Worm (Caenorhabditis elegans) whole organism, midembryonic: ENCODE results near the gene uvs-1.

Experiments
- T22C8.4 ChIP-seq: fragments of 200-800 bp; sonication (Bioruptor generic); IDR thresholded peaks from 2 replicates; pipeline ENCODE4 v1.3.6; 2022; ENCODE audit warnings: missing genetic modification characterization, missing compliant biosample characterization
- cog-1 ChIP-seq: sonication (generic microtip); optimal IDR thresholded peaks from 2 replicates; lab custom pipeline; 2016; ENCODE audit warnings: missing genetic modification characterization, missing compliant biosample characterization
- flt-1 ChIP-seq: fragments of 200-800 bp; sonication (Bioruptor generic); IDR thresholded peaks from 2 replicates; pipeline ENCODE4 v1.3.6; 2022; ENCODE audit warnings: missing genetic modification characterization, missing compliant biosample characterization
- klf-2 ChIP-seq: fragments of 200-800 bp; sonication (Bioruptor generic); conservative IDR thresholded peaks from 2 replicates; pipeline ENCODE4 v1.3.6; 2022; ENCODE audit warnings: missing genetic modification reagents, missing genetic modification characterization, missing compliant biosample characterization
- med-1 ChIP-seq: sonication (generic microtip); optimal IDR thresholded peaks from 2 replicates; lab custom pipeline; 2017; ENCODE audit warnings: missing genetic modification characterization, mild to moderate bottlenecking, missing compliant biosample characterization, antibody characterized with exemption, missing genetic modification reagents; ENCODE audit not compliant: insufficient read depth
- ref-1 ChIP-seq: fragments of 200-800 bp; sonication (Bioruptor generic); conservative IDR thresholded peaks from 2 replicates; pipeline ENCODE4 v1.3.6; 2022; ENCODE audit warnings: missing genetic modification reagents, missing genetic modification characterization, missing compliant biosample characterization
- tab-1 ChIP-seq: fragments of 200-800 bp; sonication (Bioruptor generic); IDR thresholded peaks from 2 replicates; pipeline ENCODE4 v1.3.6; 2022; ENCODE audit warnings: missing genetic modification characterization, missing compliant biosample characterization
- ztf-23 ChIP-seq: fragments of 200-800 bp; sonication (Bioruptor generic); IDR thresholded peaks from 2 replicates; pipeline ENCODE4 v1.3.6; 2022; ENCODE audit warnings: missing genetic modification reagents, missing genetic modification characterization, missing compliant biosample characterization
- ztf-29 ChIP-seq: fragments of 200-800 bp; sonication (Bioruptor generic); IDR thresholded peaks from 2 replicates; pipeline ENCODE4 v1.3.6; 2022; ENCODE audit warnings: missing genetic modification reagents, missing genetic modification characterization, missing compliant biosample characterization

Gene uvs-1

ce11 chrV:7786639-7787038, 17.4 kb downstream of the uvs-1 start:
- TF ChIP-seq cog-1 (no peak), ztf-29 (no peak), T22C8.4 (no peak), flt-1 (GFP tag; lab: Robert Waterston, UW) (no peak), med-1 (no peak), tab-1 (GFP tag; lab: Robert Waterston, UW) (no peak), ref-1 (GFP tag; lab: Robert Waterston, UW) (no peak), klf-2 (GFP tag; lab: Robert Waterston, UW) (no peak), ztf-23 (no peak)

ce11 chrV:7785885-7786284, 18.1 kb downstream of the uvs-1 start:
- no peak for TF ChIP-seq tab-1 (GFP tag; lab: Robert Waterston, UW)

ce11 chrV:7785117-7785516, 18.9 kb downstream of the uvs-1 start, which contains the start of gene C26F1.1:
Gene C26F1.1, plus strand, starts transcription at chrV:7785417.
- no peak for TF ChIP-seq klf-2 (GFP tag; lab: Robert Waterston, UW)
- TF ChIP-seq ztf-29, result no peak
- no peak for TF ChIP-seq ref-1 (GFP tag; lab: Robert Waterston, UW)
- no peak for TF ChIP-seq cog-1
- TF ChIP-seq T22C8.4, result no peak
- TF ChIP-seq ztf-23, result no peak
- TF ChIP-seq flt-1 (GFP tag; lab: Robert Waterston, UW), result no peak
- no peak for TF ChIP-seq tab-1 (GFP tag; lab: Robert Waterston, UW)
- no peak for TF ChIP-seq med-1

- TF ChIP-seq med-1 (no peak), flt-1 (GFP tag; lab: Robert Waterston, UW) (no peak), ztf-29 (no peak), tab-1 (GFP tag; lab: Robert Waterston, UW) (no peak), cog-1 (no peak), ref-1 (GFP tag; lab: Robert Waterston, UW) (no peak), T22C8.4 (no peak), klf-2 (GFP tag; lab: Robert Waterston, UW) (no peak), ztf-23 (no peak)
Measured at ce11 chrV:7781511-7781910, 22.5 kb downstream of the uvs-1 start, which contains the start of gene cyp-32A1. Gene cyp-32A1, plus strand, starts transcription at chrV:7781811.

ce11 chrV:7778999-7779398, 25.0 kb downstream of the uvs-1 start:
- no peak for TF ChIP-seq flt-1 (GFP tag; lab: Robert Waterston, UW)
- no peak for TF ChIP-seq ztf-29
- TF ChIP-seq tab-1 (GFP tag; lab: Robert Waterston, UW), result no peak
- no peak for TF ChIP-seq klf-2 (GFP tag; lab: Robert Waterston, UW)
- no peak for TF ChIP-seq T22C8.4
- TF ChIP-seq cog-1, result no peak
- no peak for TF ChIP-seq med-1
- no peak for TF ChIP-seq ztf-23
- no peak for TF ChIP-seq ref-1 (GFP tag; lab: Robert Waterston, UW)

ce11 chrV:7777098-7777497, 26.9 kb downstream of the uvs-1 start, which contains the start of gene C26F1.3:
Gene C26F1.3, plus strand, starts transcription at chrV:7777300.
- TF ChIP-seq flt-1 (GFP tag; lab: Robert Waterston, UW) (no peak), klf-2 (GFP tag; lab: Robert Waterston, UW) (no peak), ref-1 (GFP tag; lab: Robert Waterston, UW) (no peak), tab-1 (GFP tag; lab: Robert Waterston, UW) (no peak), T22C8.4 (no peak)

ce11 chrV:7776029-7776628, 27.9 kb downstream of the uvs-1 start, which contains the start of the genes rpl-39 and rps-30:
Gene rpl-39, minus strand, starts transcription at chrV:7776079.
Gene rps-30, plus strand, starts transcription at chrV:7776578.
- peak; percentile 13 for TF ChIP-seq cog-1
- no peak for TF ChIP-seq ztf-29
- peak; percentile 59; the same call in 1 of the 2 replicates for TF ChIP-seq ztf-23
- no peak for TF ChIP-seq med-1
- TF ChIP-seq ref-1 (GFP tag; lab: Robert Waterston, UW), result no peak
- no peak for TF ChIP-seq klf-2 (GFP tag; lab: Robert Waterston, UW)
- no peak for TF ChIP-seq flt-1 (GFP tag; lab: Robert Waterston, UW)
- TF ChIP-seq T22C8.4, result peak; percentile 21; the same call in 1 of the 2 replicates
- TF ChIP-seq tab-1 (GFP tag; lab: Robert Waterston, UW), result no peak

- TF ChIP-seq T22C8.4 (no peak), klf-2 (GFP tag; lab: Robert Waterston, UW) (no peak), tab-1 (GFP tag; lab: Robert Waterston, UW) (no peak), ztf-29 (no peak), flt-1 (GFP tag; lab: Robert Waterston, UW) (no peak), ztf-23 (no peak), med-1 (no peak), cog-1 (no peak)
Measured at ce11 chrV:7775226-7775625, 28.8 kb downstream of the uvs-1 start.

ce11 chrV:7774143-7774595, 29.8 kb downstream of the uvs-1 start, which contains the start of gene grl-10:
Gene grl-10, plus strand, starts transcription at chrV:7774545.
- TF ChIP-seq med-1 (no peak), ztf-29 (no peak), tab-1 (GFP tag; lab: Robert Waterston, UW) (no peak), flt-1 (GFP tag; lab: Robert Waterston, UW) (no peak), cog-1 (no peak), T22C8.4 (no peak), klf-2 (GFP tag; lab: Robert Waterston, UW) (no peak), ref-1 (GFP tag; lab: Robert Waterston, UW) (no peak), ztf-23 (no peak)

- no peak for TF ChIP-seq flt-1 (GFP tag; lab: Robert Waterston, UW)
- TF ChIP-seq med-1, result no peak
Measured at ce11 chrV:7773647-7774046, 30.4 kb downstream of the uvs-1 start.

- TF ChIP-seq ztf-29, result no peak
- no peak for TF ChIP-seq cog-1
- TF ChIP-seq med-1, result no peak
- TF ChIP-seq ref-1 (GFP tag; lab: Robert Waterston, UW), result no peak
- no peak for TF ChIP-seq klf-2 (GFP tag; lab: Robert Waterston, UW)
- no peak for TF ChIP-seq T22C8.4
- TF ChIP-seq ztf-23, result no peak
- no peak for TF ChIP-seq flt-1 (GFP tag; lab: Robert Waterston, UW)
- no peak for TF ChIP-seq tab-1 (GFP tag; lab: Robert Waterston, UW)
Measured at ce11 chrV:7770961-7771360, 33.0 kb downstream of the uvs-1 start, which contains the start of gene frpr-3. Gene frpr-3, plus strand, starts transcription at chrV:7771261.
